Fruit fly (Drosophila melanogaster): ENCODE results near the gene CG7294.

Gene CG7294

dm6 chr2L:10704425-10704824 is 15.4 kb upstream of the CG7294 start:
- TF ChIP-seq Crg-1 (GFP tag; optimal IDR thresholded peaks at IDR 0.05) (no peak), CG11617 (GFP tag; optimal IDR thresholded peaks at IDR 0.05) (no peak)

dm6 chr2L:10703281-10703680 is 14.2 kb upstream of the CG7294 start, which contains the start of gene CG6415:
CG6415 (plus strand) TSS chr2L:10703621.
- TF ChIP-seq ovo (GFP tag; optimal IDR thresholded peaks at IDR 0.05): no peak
- peak; percentile 57 for TF ChIP-seq Clk (GFP tag; optimal IDR thresholded peaks at IDR 0.05)
- TF ChIP-seq CG5204 (GFP tag; optimal IDR thresholded peaks at IDR 0.05): peak; percentile 83
- peak; percentile 86 for TF ChIP-seq CG12768 (GFP tag; optimal IDR thresholded peaks at IDR 0.05)
- peak; percentile 7 for TF ChIP-seq CG1620 (GFP tag; optimal IDR thresholded peaks at IDR 0.05)
- peak; percentile 59 for TF ChIP-seq pad (GFP tag; optimal IDR thresholded peaks at IDR 0.05)
- TF ChIP-seq CG14711 (tag; optimal IDR thresholded peaks at IDR 0.05): peak; percentile 75
- TF ChIP-seq CG7045 (GFP tag; optimal IDR thresholded peaks at IDR 0.05): peak; percentile 78
- TF ChIP-seq Hr96 (GFP tag; optimal IDR thresholded peaks at IDR 0.05): peak; percentile 75
- TF ChIP-seq CG33017 (tag; optimal IDR thresholded peaks at IDR 0.05): peak; percentile 92
- peak; percentile 58 for TF ChIP-seq Mnt (GFP tag; optimal IDR thresholded peaks at IDR 0.05)
- TF ChIP-seq cic (GFP tag; optimal IDR thresholded peaks at IDR 0.05): peak; percentile 36
- peak; percentile 89 for TF ChIP-seq CG7101 (tag; optimal IDR thresholded peaks at IDR 0.05)
- TF ChIP-seq cnc (optimal IDR thresholded peaks at IDR 0.05): no peak
- peak; percentile 70 for TF ChIP-seq CG11617 (GFP tag; optimal IDR thresholded peaks at IDR 0.05)
- TF ChIP-seq tj (GFP tag; optimal IDR thresholded peaks at IDR 0.05): peak; percentile 45
- no peak for TF ChIP-seq bab1 (GFP tag; optimal IDR thresholded peaks at IDR 0.05)
- peak; percentile 10 for TF ChIP-seq Crg-1 (GFP tag; optimal IDR thresholded peaks at IDR 0.05)
- TF ChIP-seq kay (GFP tag; ENCODE audit: borderline replicate concordance): no peak
- peak; percentile 72 for TF ChIP-seq toe (GFP tag; optimal IDR thresholded peaks at IDR 0.05)

dm6 chr2L:10701499-10702062 is 12.5 kb upstream of the CG7294 start, which contains the start of gene Lip1:
Lip1 (minus strand) TSS chr2L:10701544.
- TF ChIP-seq CG7101 (tag; optimal IDR thresholded peaks at IDR 0.05) (no peak), cnc (optimal IDR thresholded peaks at IDR 0.05) (no peak), CG14711 (tag; optimal IDR thresholded peaks at IDR 0.05) (no peak), kay (GFP tag; ENCODE audit: borderline replicate concordance) (no peak), pad (GFP tag; optimal IDR thresholded peaks at IDR 0.05) (no peak), Clk (GFP tag; optimal IDR thresholded peaks at IDR 0.05) (no peak), CG12768 (GFP tag; optimal IDR thresholded peaks at IDR 0.05) (no peak), Hr96 (GFP tag; optimal IDR thresholded peaks at IDR 0.05) (no peak)

dm6 chr2L:10697992-10698391 is 8.9 kb upstream of the CG7294 start, which contains the start of gene CG7300:
CG7300 (minus strand) TSS chr2L:10698043.
- no peak for TF ChIP-seq kay (GFP tag; ENCODE audit: borderline replicate concordance)
- no peak for TF ChIP-seq CG5204 (GFP tag; optimal IDR thresholded peaks at IDR 0.05)
- no peak for TF ChIP-seq ovo (GFP tag; optimal IDR thresholded peaks at IDR 0.05)
- no peak for TF ChIP-seq tj (GFP tag; optimal IDR thresholded peaks at IDR 0.05)
- no peak for TF ChIP-seq CG14711 (tag; optimal IDR thresholded peaks at IDR 0.05)
- no peak for TF ChIP-seq CG12768 (GFP tag; optimal IDR thresholded peaks at IDR 0.05)

- TF ChIP-seq cic (GFP tag; optimal IDR thresholded peaks at IDR 0.05) (no peak), kay (GFP tag; ENCODE audit: borderline replicate concordance) (peak; percentile 75), CG14711 (tag; optimal IDR thresholded peaks at IDR 0.05) (peak; percentile 38), CG7101 (tag; optimal IDR thresholded peaks at IDR 0.05) (peak; percentile 17), CG33017 (tag; optimal IDR thresholded peaks at IDR 0.05) (peak; percentile 78), CG12768 (GFP tag; optimal IDR thresholded peaks at IDR 0.05) (no peak)
These were observed 5.1 kb upstream of the CG7294 start, which contains the start of gene CG17108 for dm6 chr2L:10694053-10694618. CG17108 (minus strand) TSS chr2L:10694103.

dm6 chr2L:10693018-10693417 is 3.9 kb upstream of the CG7294 start:
- no peak for TF ChIP-seq ovo (GFP tag; optimal IDR thresholded peaks at IDR 0.05)
- TF ChIP-seq Clk (GFP tag; optimal IDR thresholded peaks at IDR 0.05): no peak
- TF ChIP-seq bab1 (GFP tag; optimal IDR thresholded peaks at IDR 0.05): no peak
- no peak for TF ChIP-seq pad (GFP tag; optimal IDR thresholded peaks at IDR 0.05)
- no peak for TF ChIP-seq toe (GFP tag; optimal IDR thresholded peaks at IDR 0.05)

dm6 chr2L:10688764-10689163 is 307 bp downstream of the CG7294 start:
- TF ChIP-seq toe (GFP tag; optimal IDR thresholded peaks at IDR 0.05) (no peak), cic (GFP tag; optimal IDR thresholded peaks at IDR 0.05) (no peak), Clk (GFP tag; optimal IDR thresholded peaks at IDR 0.05) (no peak), CG1620 (GFP tag; optimal IDR thresholded peaks at IDR 0.05) (no peak), Crg-1 (GFP tag; optimal IDR thresholded peaks at IDR 0.05) (no peak), CG12768 (GFP tag; optimal IDR thresholded peaks at IDR 0.05) (no peak), kay (GFP tag; ENCODE audit: borderline replicate concordance) (no peak), tj (GFP tag; optimal IDR thresholded peaks at IDR 0.05) (no peak), ovo (GFP tag; optimal IDR thresholded peaks at IDR 0.05) (no peak), pad (GFP tag; optimal IDR thresholded peaks at IDR 0.05) (no peak)
